Fruit fly (Drosophila melanogaster) whole organism, embryonic: ENCODE measurements around the gene CG12723.

Experiments
- Abd-B ChIP-seq: fragments of 200-800 bp; sonication (Bioruptor generic); optimal IDR thresholded peaks from 2 replicates; lab custom pipeline; 2018; ENCODE audit warnings: missing biosample characterization, mild to moderate bottlenecking, missing genetic modification characterization, moderate library complexity
- Atf6 ChIP-seq: fragments of 200-800 bp; sonication (Bioruptor generic); IDR thresholded peaks from 2 replicates; pipeline ENCODE4 v1.3.6; 2022; ENCODE audit warnings: missing biosample characterization, missing genetic modification characterization
- Blimp-1 ChIP-seq: fragments of 200-800 bp; sonication (Bioruptor generic); optimal IDR thresholded peaks from 3 replicates; lab custom pipeline; 2018; ENCODE audit warnings: missing biosample characterization, missing genetic modification characterization, mild to moderate bottlenecking, moderate library complexity, missing genetic modification reagents
- CG10565 ChIP-seq: fragments of 200-800 bp; sonication (Bioruptor generic); optimal IDR thresholded peaks from 3 replicates; lab custom pipeline; 2016; ENCODE audit warnings: missing biosample characterization, mild to moderate bottlenecking, missing genetic modification characterization
- CG10654 ChIP-seq: fragments of 200-800 bp; sonication (Bioruptor generic); optimal IDR thresholded peaks from 2 replicates; lab custom pipeline; 2016; ENCODE audit warnings: missing biosample characterization, missing genetic modification characterization
- CG11398 ChIP-seq: fragments of 200-800 bp; sonication (Bioruptor generic); optimal IDR thresholded peaks from 2 replicates; lab custom pipeline; 2016; ENCODE audit warnings: missing biosample characterization, missing genetic modification characterization
- CG14050 ChIP-seq: fragments of 200-800 bp; sonication (Bioruptor generic); IDR thresholded peaks from 3 replicates; pipeline ENCODE4 v1.3.6; 2022; ENCODE audit warnings: missing biosample characterization, missing genetic modification characterization
- CG14667 ChIP-seq: fragments of 200-800 bp; sonication (Bioruptor generic); IDR thresholded peaks from 2 replicates; pipeline ENCODE4 v1.3.6; 2022; ENCODE audit warnings: missing biosample characterization, missing genetic modification characterization
- CG14965 ChIP-seq: fragments of 200-800 bp; sonication (Bioruptor generic); optimal IDR thresholded peaks from 2 replicates; lab custom pipeline; 2016; ENCODE audit warnings: missing biosample characterization, missing genetic modification characterization, borderline replicate concordance
- CG18262 ChIP-seq: fragments of 200-800 bp; optimal IDR thresholded peaks from 3 replicates; lab custom pipeline; 2019; ENCODE audit warnings: missing biosample characterization, mild to moderate bottlenecking, missing genetic modification characterization, moderate library complexity
- CG18476 ChIP-seq: fragments of 200-800 bp; sonication (Bioruptor generic); optimal IDR thresholded peaks from 2 replicates; lab custom pipeline; 2016; ENCODE audit warnings: missing biosample characterization, mild to moderate bottlenecking, missing genetic modification characterization
- CG2116 ChIP-seq: fragments of 200-800 bp; sonication (Bioruptor generic); optimal IDR thresholded peaks from 3 replicates; lab custom pipeline; 2018; ENCODE audit warnings: missing biosample characterization, mild to moderate bottlenecking, missing genetic modification characterization
- CG30431 ChIP-seq: fragments of 200-800 bp; sonication (Bioruptor generic); optimal IDR thresholded peaks from 2 replicates; lab custom pipeline; 2017; ENCODE audit warnings: missing biosample characterization, missing genetic modification characterization
- CG31388 ChIP-seq: fragments of 200-800 bp; sonication (Bioruptor generic); optimal IDR thresholded peaks from 2 replicates; lab custom pipeline; 2016; ENCODE audit warnings: missing biosample characterization, missing genetic modification characterization
- CG32767 ChIP-seq: fragments of 200-800 bp; sonication (Bioruptor generic); IDR thresholded peaks from 2 replicates; pipeline ENCODE4 v1.3.6; 2022; ENCODE audit warnings: missing biosample characterization, missing genetic modification characterization
- CG4328 ChIP-seq: fragments of 200-800 bp; sonication (Bioruptor generic); optimal IDR thresholded peaks from 3 replicates; lab custom pipeline; 2017; ENCODE audit warnings: missing biosample characterization, missing genetic modification reagents, missing genetic modification characterization
- CG4360 ChIP-seq: fragments of 200-800 bp; sonication (Bioruptor generic); IDR thresholded peaks from 2 replicates; pipeline ENCODE4 v1.3.6; 2022; ENCODE audit warnings: missing biosample characterization, missing genetic modification characterization
- CG6254 ChIP-seq: fragments of 200-800 bp; sonication (Bioruptor generic); optimal IDR thresholded peaks from 3 replicates; lab custom pipeline; 2017; ENCODE audit warnings: mild to moderate bottlenecking, missing biosample characterization, missing genetic modification reagents, missing genetic modification characterization
- CG6654 ChIP-seq: fragments of 200-800 bp; sonication (Bioruptor generic); optimal IDR thresholded peaks from 2 replicates; lab custom pipeline; 2017; ENCODE audit warnings: missing biosample characterization, mild to moderate bottlenecking, missing genetic modification characterization
- CG6765 ChIP-seq: fragments of 200-800 bp; sonication (Bioruptor generic); optimal IDR thresholded peaks from 3 replicates; lab custom pipeline; 2017; ENCODE audit warnings: missing biosample characterization, mild to moderate bottlenecking, missing genetic modification characterization
- CG8478 ChIP-seq: fragments of >200 bp; optimal IDR thresholded peaks from 2 replicates; lab custom pipeline; 2018
- CG8765 ChIP-seq: fragments of 200-800 bp; sonication (Bioruptor generic); IDR thresholded peaks from 2 replicates; pipeline ENCODE4 v1.3.6; 2022; ENCODE audit warnings: missing biosample characterization, missing genetic modification characterization
- CG9215 ChIP-seq: fragments of 200-800 bp; sonication (Bioruptor generic); IDR thresholded peaks from 2 replicates; pipeline ENCODE4 v1.3.6; 2022; ENCODE audit warnings: missing biosample characterization, missing genetic modification characterization
- Chrac-16 ChIP-seq: fragments of 200-800 bp; sonication (Bioruptor generic); optimal IDR thresholded peaks from 3 replicates; lab custom pipeline; 2016; ENCODE audit warnings: missing biosample characterization, missing genetic modification characterization
- Ets97D ChIP-seq: fragments of 200-800 bp; sonication (Bioruptor generic); optimal IDR thresholded peaks from 3 replicates; lab custom pipeline; 2016; ENCODE audit warnings: missing biosample characterization, missing genetic modification characterization
- Hey ChIP-seq: fragments of 200-800 bp; sonication (Bioruptor generic); optimal IDR thresholded peaks from 3 replicates; lab custom pipeline; 2018; ENCODE audit warnings: missing biosample characterization, mild to moderate bottlenecking, missing genetic modification characterization
- Lim3 ChIP-seq: fragments of 200-800 bp; sonication (Bioruptor generic); IDR thresholded peaks from 2 replicates; pipeline ENCODE4 v1.3.6; 2022; ENCODE audit warnings: missing biosample characterization, missing genetic modification characterization
- Mad ChIP-seq: fragments of 200-800 bp; sonication (Bioruptor generic); optimal IDR thresholded peaks from 2 replicates; lab custom pipeline; 2016; ENCODE audit warnings: missing biosample characterization, missing genetic modification characterization
- NC2α ChIP-seq: fragments of 200-800 bp; sonication (Bioruptor generic); optimal IDR thresholded peaks from 2 replicates; lab custom pipeline; 2016; ENCODE audit warnings: missing biosample characterization, missing genetic modification characterization
- Ptx1 ChIP-seq: fragments of 200-800 bp; sonication (Bioruptor generic); IDR thresholded peaks from 2 replicates; pipeline ENCODE4 v1.3.6; 2022; ENCODE audit warnings: missing biosample characterization, missing genetic modification characterization
- Rfx ChIP-seq: fragments of 200-800 bp; sonication (Bioruptor generic); IDR thresholded peaks from 2 replicates; pipeline ENCODE4 v1.3.6; 2022; ENCODE audit warnings: missing biosample characterization, missing genetic modification characterization
- Side ChIP-seq: fragments of 200-800 bp; sonication (Bioruptor generic); optimal IDR thresholded peaks from 2 replicates; lab custom pipeline; 2016; ENCODE audit warnings: missing biosample characterization, missing genetic modification characterization
- Stat92E ChIP-seq, 3 experiments: fragments of >200 bp in 2 of 3; fragments of 200-800 bp in 1 of 3; sonication (Bioruptor generic) in 1 of 3; optimal IDR thresholded peaks; 2 replicates each; lab custom pipeline; 2017 to 2019; ENCODE audit warnings: missing biosample characterization in 3 of 3, missing genetic modification characterization in 3 of 3, mild to moderate bottlenecking in 1 of 3, moderate library complexity in 1 of 3
- YL-1 ChIP-seq: fragments of 200-800 bp; sonication (Bioruptor generic); optimal IDR thresholded peaks from 3 replicates; lab custom pipeline; 2017; ENCODE audit warnings: missing biosample characterization, mild to moderate bottlenecking, missing genetic modification characterization
- al ChIP-seq: fragments of 200-800 bp; sonication (Bioruptor generic); IDR thresholded peaks from 2 replicates; pipeline ENCODE4 v1.3.6; 2022; ENCODE audit warnings: missing biosample characterization, missing genetic modification characterization
- bab2 ChIP-seq: fragments of 200-800 bp; sonication (Bioruptor generic); optimal IDR thresholded peaks from 2 replicates; lab custom pipeline; 2016; ENCODE audit warnings: missing biosample characterization, missing genetic modification characterization
- crc ChIP-seq: fragments of 200-800 bp; sonication (Bioruptor generic); optimal IDR thresholded peaks from 2 replicates; lab custom pipeline; 2016; ENCODE audit warnings: missing biosample characterization, missing genetic modification characterization
- crol ChIP-seq: fragments of 200-800 bp; sonication (Bioruptor generic); IDR thresholded peaks from 2 replicates; pipeline ENCODE4 v1.3.6; 2022; ENCODE audit warnings: missing biosample characterization, missing genetic modification characterization
- dmrt99B ChIP-seq: fragments of 200-800 bp; sonication (Bioruptor generic); optimal IDR thresholded peaks from 2 replicates; lab custom pipeline; 2018; ENCODE audit warnings: missing biosample characterization, mild to moderate bottlenecking, missing genetic modification characterization, moderate library complexity
- ems ChIP-seq: fragments of 200-800 bp; sonication (Bioruptor generic); optimal IDR thresholded peaks from 3 replicates; lab custom pipeline; 2016; ENCODE audit warnings: missing biosample characterization, missing genetic modification characterization
- fru ChIP-seq: fragments of >200 bp; optimal IDR thresholded peaks from 2 replicates; lab custom pipeline; 2017
- ftz-f1 ChIP-seq: fragments of 200-800 bp; sonication (Bioruptor generic); optimal IDR thresholded peaks from 2 replicates; lab custom pipeline; 2016; ENCODE audit warnings: missing biosample characterization, missing genetic modification characterization
- insv ChIP-seq, 2 experiments: fragments of 200-800 bp; sonication (Bioruptor generic); optimal IDR thresholded peaks; 3 replicates each; lab custom pipeline; 2016 to 2018; ENCODE audit warnings: missing biosample characterization in 2 of 2, missing genetic modification characterization in 2 of 2
- luna ChIP-seq: fragments of 200-800 bp; sonication (Bioruptor generic); optimal IDR thresholded peaks from 2 replicates; lab custom pipeline; 2016; ENCODE audit warnings: missing biosample characterization, missing genetic modification characterization
- otp ChIP-seq: fragments of 200-800 bp; sonication (Bioruptor generic); IDR thresholded peaks from 3 replicates; pipeline ENCODE4, ENCODE4 v1.3.6; 2022; ENCODE audit warnings: missing biosample characterization, missing genetic modification characterization
- pzg ChIP-seq: fragments of 200-800 bp; sonication (Bioruptor generic); optimal IDR thresholded peaks from 3 replicates; lab custom pipeline; 2018; ENCODE audit warnings: missing biosample characterization, mild to moderate bottlenecking, missing genetic modification characterization, moderate library complexity
- salm ChIP-seq: fragments of 200-800 bp; sonication (Bioruptor generic); optimal IDR thresholded peaks from 2 replicates; lab custom pipeline; 2018; ENCODE audit warnings: missing biosample characterization, mild to moderate bottlenecking, missing genetic modification characterization
- sisA ChIP-seq: fragments of 200-800 bp; sonication (Bioruptor generic); IDR thresholded peaks from 2 replicates; pipeline ENCODE4 v1.3.6; 2022; ENCODE audit warnings: missing biosample characterization, missing genetic modification characterization
- slou ChIP-seq: fragments of 200-800 bp; sonication (Bioruptor generic); optimal IDR thresholded peaks from 3 replicates; lab custom pipeline; 2016; ENCODE audit warnings: missing biosample characterization, missing genetic modification characterization
- twi ChIP-seq: fragments of 200-800 bp; optimal IDR thresholded peaks from 2 replicates; lab custom pipeline; 2019; ENCODE audit warnings: missing biosample characterization, mild to moderate bottlenecking, missing genetic modification characterization, moderate library complexity
- vnd ChIP-seq: fragments of 200-800 bp; sonication (Bioruptor generic); IDR thresholded peaks from 3 replicates; pipeline ENCODE4 v1.3.6; 2022; ENCODE audit warnings: missing biosample characterization, missing genetic modification characterization; ENCODE audit not compliant: partially characterized antibody
- zen ChIP-seq: fragments of 200-800 bp; sonication (Bioruptor generic); optimal IDR thresholded peaks from 3 replicates; lab custom pipeline; 2018; ENCODE audit warnings: missing biosample characterization, mild to moderate bottlenecking, missing genetic modification characterization, moderate library complexity

CG12723 gene

DNA sequence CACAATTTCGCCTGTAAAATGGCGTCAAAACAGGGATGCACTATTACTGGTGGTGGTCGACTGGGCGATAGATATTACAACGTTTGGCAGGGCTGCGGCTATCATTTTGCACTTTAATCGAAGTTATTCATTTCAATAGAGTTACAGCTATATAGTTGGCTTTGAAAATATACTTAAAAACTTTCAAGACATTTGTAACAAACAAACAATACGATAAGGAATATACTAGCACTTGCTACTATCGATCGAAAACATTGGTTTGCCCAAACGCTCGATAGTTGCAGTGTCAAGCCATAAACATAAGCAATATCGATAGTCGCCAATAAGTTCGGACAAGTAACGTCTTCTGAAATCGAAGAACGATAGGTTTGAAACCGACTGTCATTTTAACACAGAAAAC, 32.2 kb downstream of the CG12723 start, which contains the start of the genes Bap60 and CG12096 (continued):
- TF ChIP-seq Mad (GFP tag; lab: Kevin White, UChicago) (peak; percentile 51), Lim3 (GFP tag; lab: Robert Waterston, UW) (no peak), otp (no peak), CG32767 (GFP tag; lab: Robert Waterston, UW) (no peak), CG18262 (peak; percentile 75), CG14667 (GFP tag; lab: Robert Waterston, UW) (peak; percentile 54), CG30431 (peak; percentile 52), CG8765 (GFP tag; lab: Robert Waterston, UW) (peak; percentile 70), CG6765 (GFP tag; lab: Kevin White, UChicago) (no peak), insv (GFP tag; optimal IDR thresholded peaks at IDR 0.05; lab: Kevin White, UChicago) (peak in 1 of 2 experiments; percentile 38), Side (GFP tag; lab: Kevin White, UChicago) (peak; percentile 87), vnd (GFP tag; lab: Robert Waterston, UW) (peak; percentile 95), CG4360 (GFP tag; lab: Robert Waterston, UW) (no peak), CG31388 (GFP tag; lab: Kevin White, UChicago) (no peak), CG14050 (peak; percentile 39; the same call in 1 of the 3 replicates), ftz-f1 (GFP tag; lab: Kevin White, UChicago) (no peak), Ptx1 (GFP tag; lab: Robert Waterston, UW) (peak; percentile 76), Blimp-1 (peak; percentile 55), ems (GFP tag; lab: Kevin White, UChicago) (peak; percentile 81), CG4328 (GFP tag; lab: Kevin White, UChicago) (peak; percentile 66), CG10654 (peak; percentile 62), al (GFP tag; lab: Robert Waterston, UW) (peak; percentile 76), Stat92E (GFP tag; optimal IDR thresholded peaks at IDR 0.05; lab: Kevin White, UChicago) (peak in 1 of 3 experiments; percentile 42), CG10565 (GFP tag; lab: Kevin White, UChicago) (no peak), fru (lab: Kevin White, UChicago) (no peak), YL-1 (peak; percentile 82), Hey (tag; lab: Kevin White, UChicago) (no peak), NC2α (GFP tag; lab: Kevin White, UChicago) (no peak), CG2116 (peak; percentile 92), CG6254 (GFP tag; lab: Kevin White, UChicago) (peak; percentile 43), Rfx (GFP tag; lab: Robert Waterston, UW) (peak; percentile 76), CG6654 (GFP tag; lab: Kevin White, UChicago) (no peak), pzg (GFP tag; lab: Kevin White, UChicago) (peak; percentile 80), zen (tag; lab: Kevin White, UChicago) (peak; percentile 37), bab2 (GFP tag; lab: Kevin White, UChicago) (peak; percentile 81), crol (GFP tag; lab: Robert Waterston, UW) (no peak), CG14965 (GFP tag; lab: Kevin White, UChicago) (no peak), sisA (GFP tag; lab: Robert Waterston, UW) (peak; percentile 58), dmrt99B (tag; lab: Kevin White, UChicago) (peak; percentile 67), twi (tag; lab: Kevin White, UChicago) (peak; percentile 74), crc (peak; percentile 44), Atf6 (GFP tag; lab: Robert Waterston, UW) (peak; percentile 26; the same call in 1 of the 2 replicates), Ets97D (GFP tag; lab: Kevin White, UChicago) (peak; percentile 87), Abd-B (GFP tag; lab: Kevin White, UChicago) (peak; percentile 91), luna (GFP tag; lab: Kevin White, UChicago) (peak; percentile 54), CG9215 (GFP tag; lab: Robert Waterston, UW) (peak; percentile 80), salm (tag; lab: Kevin White, UChicago) (peak; percentile 22), slou (peak; percentile 46), CG8478 (no peak), CG18476 (GFP tag; lab: Kevin White, UChicago) (peak; percentile 34), CG11398 (GFP tag; lab: Kevin White, UChicago) (peak; percentile 27), Chrac-16 (GFP tag; lab: Kevin White, UChicago) (peak; percentile 62)
